Worm (Caenorhabditis elegans) whole organism, L4 larva: ENCODE data around the gene dnj-5.

Experiments used
- F10B5.3 ChIP-seq: sonication (generic microtip); optimal IDR thresholded peaks from 2 replicates; lab custom pipeline; 2016; ENCODE audit warnings: mild to moderate bottlenecking, missing genetic modification characterization, missing compliant biosample characterization
- F49E8.2 ChIP-seq: sonication (generic microtip); optimal IDR thresholded peaks from 2 replicates; lab custom pipeline; 2016; ENCODE audit warnings: missing compliant biosample characterization, mild to moderate bottlenecking, missing genetic modification characterization, borderline replicate concordance
- ZK337.2 ChIP-seq: fragments of 200-800 bp; sonication (Bioruptor generic); IDR thresholded peaks from 2 replicates; pipeline ENCODE4 v1.3.6; 2022; ENCODE audit warnings: missing genetic modification reagents, missing genetic modification characterization, missing compliant biosample characterization
- aha-1 ChIP-seq: fragments of 150-350 bp; peaks from one replicate; lab custom pipeline; 2014; ENCODE audit warnings: missing biosample characterization, missing genetic modification characterization
- ceh-20 ChIP-seq: fragments of 200-800 bp; sonication (Bioruptor generic); IDR thresholded peaks from 2 replicates; pipeline ENCODE4 v1.3.6; 2022; ENCODE audit warnings: missing genetic modification reagents, missing genetic modification characterization, missing compliant biosample characterization
- ces-1 ChIP-seq: fragments of 150-350 bp; sonication (generic microtip); optimal IDR thresholded peaks from 4 replicates; lab custom pipeline; 2014; ENCODE audit warnings: missing biosample characterization, missing genetic modification reagents, missing genetic modification characterization
- cey-2 ChIP-seq: sonication (generic microtip); optimal IDR thresholded peaks from 3 replicates; lab custom pipeline; 2017; ENCODE audit warnings: missing genetic modification characterization, mild to moderate bottlenecking, missing compliant biosample characterization, antibody characterized with exemption, borderline replicate concordance; ENCODE audit not compliant: insufficient read depth
- ctbp-1 ChIP-seq: fragments of 200-800 bp; sonication (Bioruptor generic); IDR thresholded peaks from 2 replicates; pipeline ENCODE4 v1.3.6; 2022; ENCODE audit warnings: missing genetic modification reagents, missing genetic modification characterization, missing compliant biosample characterization
- daf-16 ChIP-seq, 3 experiments: sonication (generic microtip); optimal IDR thresholded peaks; 2 replicates each; lab custom pipeline; 2016 to 2017; ENCODE audit warnings: missing genetic modification characterization in 3 of 3, missing genetic modification reagents in 3 of 3, mild to moderate bottlenecking in 2 of 3, missing compliant biosample characterization in 2 of 3, missing biosample characterization in 1 of 3, moderate library complexity in 1 of 3
- dmd-6 ChIP-seq: fragments of 200-800 bp; sonication (Bioruptor generic); IDR thresholded peaks from 2 replicates; pipeline ENCODE4 v1.3.6; 2022; ENCODE audit warnings: missing genetic modification reagents, missing genetic modification characterization, missing compliant biosample characterization
- dve-1 ChIP-seq: sonication (generic microtip); optimal IDR thresholded peaks from 2 replicates; lab custom pipeline; 2017; ENCODE audit warnings: antibody characterized with exemption, mild to moderate bottlenecking, missing genetic modification characterization, missing compliant biosample characterization; ENCODE audit not compliant: insufficient read depth
- fkh-10 ChIP-seq: fragments of 150-350 bp; optimal IDR thresholded peaks from 2 replicates; lab custom pipeline; 2014; ENCODE audit warnings: missing biosample characterization, missing genetic modification reagents, missing genetic modification characterization
- gei-8 ChIP-seq: fragments of 200-800 bp; sonication (Bioruptor generic); optimal IDR thresholded peaks from 2 replicates; lab custom pipeline; 2018; ENCODE audit warnings: mild to moderate bottlenecking, missing genetic modification characterization, missing compliant biosample characterization
- hif-1 ChIP-seq, 2 experiments: sonication (generic microtip); optimal IDR thresholded peaks; 2 replicates each; lab custom pipeline; 2016 to 2017; ENCODE audit warnings: missing compliant biosample characterization in 2 of 2, missing genetic modification characterization in 2 of 2, missing genetic modification reagents in 2 of 2, missing genotype in 2 of 2, mild to moderate bottlenecking in 1 of 2
- hlh-11 ChIP-seq: fragments of 200-800 bp; sonication (Bioruptor generic); optimal IDR thresholded peaks from 2 replicates; lab custom pipeline; 2018; ENCODE audit warnings: mild to moderate bottlenecking, missing genetic modification characterization, missing compliant biosample characterization
- hlh-30 ChIP-seq: sonication (generic microtip); optimal IDR thresholded peaks from 2 replicates; lab custom pipeline; 2017; ENCODE audit warnings: antibody characterized with exemption, mild to moderate bottlenecking, missing genetic modification characterization, missing compliant biosample characterization; ENCODE audit not compliant: insufficient read depth
- hmg-1.1 ChIP-seq: fragments of 200-800 bp; sonication (Bioruptor generic); IDR thresholded peaks from 2 replicates; pipeline ENCODE4 v1.3.6; 2022; ENCODE audit warnings: missing genetic modification reagents, missing genetic modification characterization, missing compliant biosample characterization
- lin-15B ChIP-seq: fragments of 150-350 bp; sonication (generic microtip); optimal IDR thresholded peaks from 3 replicates; lab custom pipeline; 2014; ENCODE audit warnings: missing biosample characterization, missing genetic modification characterization
- lsy-2 ChIP-seq, 2 experiments: fragments of 150-350 bp in 1 of 2; sonication (generic microtip) in 1 of 2; optimal IDR thresholded peaks; 2 replicates each; lab custom pipeline; 2014 to 2017; ENCODE audit warnings: missing biosample characterization in 2 of 2, missing genetic modification characterization in 2 of 2
- madf-5 ChIP-seq, 2 experiments: fragments of 200-800 bp; sonication (Bioruptor generic); IDR thresholded peaks; 2 replicates each; pipeline ENCODE4 v1.3.6; 2022; ENCODE audit warnings: missing compliant biosample characterization in 2 of 2, missing genetic modification characterization in 2 of 2
- mdl-1 ChIP-seq, 2 experiments: fragments of 150-350 bp in 1 of 2; sonication (generic microtip) in 1 of 2; optimal IDR thresholded peaks; 2 replicates each; lab custom pipeline; 2014 to 2017; ENCODE audit warnings: missing biosample characterization in 2 of 2, missing genetic modification characterization in 2 of 2
- mep-1 ChIP-seq: fragments of 150-350 bp; sonication (generic microtip); optimal IDR thresholded peaks from 3 replicates; lab custom pipeline; 2014; ENCODE audit warnings: missing biosample characterization, missing genetic modification characterization
- mes-2 ChIP-seq: sonication (generic microtip); optimal IDR thresholded peaks from 2 replicates; lab custom pipeline; 2016; ENCODE audit warnings: missing genotype, mild to moderate bottlenecking, missing genetic modification characterization, missing compliant biosample characterization; ENCODE audit not compliant: poor library complexity, severe bottlenecking
- mxl-3 ChIP-seq: fragments of 200-800 bp; sonication (Bioruptor generic); optimal IDR thresholded peaks from 2 replicates; lab custom pipeline; 2018; ENCODE audit warnings: mild to moderate bottlenecking, missing genetic modification characterization, missing compliant biosample characterization
- nhr-11 ChIP-seq: fragments of 150-350 bp; optimal IDR thresholded peaks from 2 replicates; lab custom pipeline; 2014; ENCODE audit warnings: missing biosample characterization, missing genetic modification characterization
- nhr-28 ChIP-seq: fragments of 150-350 bp; optimal IDR thresholded peaks from 2 replicates; lab custom pipeline; 2014; ENCODE audit warnings: missing biosample characterization, missing genetic modification characterization
- nhr-42 ChIP-seq: fragments of 200-800 bp; sonication (Bioruptor generic); IDR thresholded peaks from 2 replicates; pipeline ENCODE4 v1.3.6; 2022; ENCODE audit warnings: missing genetic modification characterization, missing compliant biosample characterization
- nhr-48 ChIP-seq: sonication (generic microtip); optimal IDR thresholded peaks from 2 replicates; lab custom pipeline; 2016; ENCODE audit warnings: mild to moderate bottlenecking, missing genetic modification characterization, missing compliant biosample characterization
- nhr-6 ChIP-seq: fragments of 150-350 bp; optimal IDR thresholded peaks from 2 replicates; lab custom pipeline; 2014; ENCODE audit warnings: missing biosample characterization, missing genetic modification characterization
- nhr-77 ChIP-seq: fragments of 150-350 bp; optimal IDR thresholded peaks from 2 replicates; lab custom pipeline; 2014; ENCODE audit warnings: missing biosample characterization, missing genetic modification characterization
- pha-4 ChIP-seq, 2 experiments: fragments of 150-350 bp in 1 of 2; fragments of 200-800 bp in 1 of 2; sonication (Bioruptor generic) in 1 of 2; IDR thresholded peaks in 1 of 2; optimal IDR thresholded peaks in 1 of 2; 2 replicates each; pipeline versions ENCODE4 v1.3.6 to Lab custom; 2014 to 2022; ENCODE audit warnings: missing genetic modification characterization in 2 of 2, missing genetic modification reagents in 2 of 2, missing biosample characterization in 1 of 2, missing compliant biosample characterization in 1 of 2
- php-3 ChIP-seq: fragments of 200-800 bp; sonication (Bioruptor generic); IDR thresholded peaks from 2 replicates; pipeline ENCODE4 v1.3.6; 2022; ENCODE audit warnings: missing genetic modification reagents, missing genetic modification characterization, missing compliant biosample characterization
- pqm-1 ChIP-seq: sonication (generic microtip); optimal IDR thresholded peaks from 2 replicates; lab custom pipeline; 2017; ENCODE audit warnings: missing biosample characterization, missing genetic modification characterization
- rbr-2 ChIP-seq: sonication (generic microtip); optimal IDR thresholded peaks from 2 replicates; lab custom pipeline; 2016; ENCODE audit warnings: missing genotype, missing genetic modification characterization, missing compliant biosample characterization
- set-16 ChIP-seq: fragments of 200-800 bp; sonication (Bioruptor generic); IDR thresholded peaks from 2 replicates; pipeline ENCODE4 v1.3.6; 2022; ENCODE audit warnings: missing genetic modification reagents, missing genetic modification characterization, missing compliant biosample characterization
- skn-1 ChIP-seq: fragments of 150-350 bp; optimal IDR thresholded peaks from 2 replicates; lab custom pipeline; 2014; ENCODE audit warnings: missing biosample characterization, missing genetic modification characterization
- tra-1 ChIP-seq: fragments of 200-800 bp; sonication (Bioruptor generic); IDR thresholded peaks from 2 replicates; pipeline ENCODE4 v1.3.6; 2022; ENCODE audit warnings: missing genetic modification reagents, missing genetic modification characterization, missing compliant biosample characterization
- unc-39 ChIP-seq: sonication (generic microtip); optimal IDR thresholded peaks from 2 replicates; lab custom pipeline; 2017; ENCODE audit warnings: missing biosample characterization, missing genetic modification characterization
- unc-62 ChIP-seq, 3 experiments: fragments of 150-350 bp in 1 of 3; sonication (generic microtip); optimal IDR thresholded peaks in 2 of 3; peaks in 1 of 3; 1 replicate in 1 of 3; 2 replicates in 2 of 3; lab custom pipeline; 2014 to 2017; ENCODE audit warnings: missing biosample characterization in 3 of 3, missing genetic modification characterization in 3 of 3, missing genetic modification reagents in 3 of 3, missing genotype in 1 of 3
- vab-7 ChIP-seq: fragments of 200-800 bp; sonication (Bioruptor generic); IDR thresholded peaks from 2 replicates; pipeline ENCODE4 v1.3.6; 2022; ENCODE audit warnings: missing genetic modification reagents, missing genetic modification characterization, missing compliant biosample characterization
- zip-11 ChIP-seq: fragments of 200-800 bp; sonication (Bioruptor generic); IDR thresholded peaks from 2 replicates; pipeline ENCODE4 v1.3.6; 2022; ENCODE audit warnings: missing genetic modification characterization, missing compliant biosample characterization
- zip-2 ChIP-seq: fragments of 150-350 bp; optimal IDR thresholded peaks from 2 replicates; lab custom pipeline; 2014; ENCODE audit warnings: missing biosample characterization, missing genetic modification characterization

Gene dnj-5

DNA sequence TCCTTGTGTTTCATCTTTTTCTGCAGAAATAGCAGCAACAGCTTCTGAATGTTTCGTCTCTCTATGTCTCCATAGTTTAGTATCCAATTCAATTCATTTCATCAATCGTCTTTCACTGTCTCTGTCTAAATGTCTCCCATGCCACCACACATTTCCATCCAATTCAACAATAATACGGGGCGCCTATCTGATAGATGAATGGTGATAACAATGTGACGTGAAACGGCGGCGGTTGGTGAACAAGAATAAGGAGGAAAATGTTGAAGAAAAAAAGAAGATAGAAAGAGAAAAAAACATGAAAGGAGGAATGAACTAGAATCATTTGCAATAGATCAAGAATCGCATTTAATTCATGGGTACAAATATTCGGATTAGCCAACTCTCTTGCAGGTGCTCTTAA, 35.8 kb downstream of the dnj-5 start:
- TF ChIP-seq zip-2 (tag; lab: Kevin White, UChicago) (no peak), F49E8.2 (no peak), hlh-30 (tag; lab: Kevin White, UChicago) (peak; percentile 68), unc-39 (no peak), mxl-3 (GFP tag; lab: Kevin White, UChicago) (peak; percentile 87), mdl-1 (tag; optimal IDR thresholded peaks at IDR 0.05; lab: Kevin White, UChicago) (peak; percentile 1 to 87), aha-1 (tag; lab: Kevin White, UChicago) (peak; percentile 97), hmg-1.1 (GFP tag; lab: Robert Waterston, UW) (0 out of 2 replicates have a peak, but pooled peaks have one; percentile 20), daf-16 (GFP tag; optimal IDR thresholded peaks at IDR 0.05; lab: Kevin White, UChicago) (peak in 1 of 2 experiments; percentile 44), daf-16 (tag; optimal IDR thresholded peaks at IDR 0.05; lab: Kevin White, UChicago) (peak; percentile 30), nhr-11 (peak; percentile 64), rbr-2 (no peak), pha-4 (GFP tag; IDR thresholded peaks at IDR 0.05; lab: Robert Waterston, UW) (no peak), pha-4 (tag; optimal IDR thresholded peaks at IDR 0.05; lab: Kevin White, UChicago) (no peak), ctbp-1 (GFP tag; lab: Robert Waterston, UW) (no peak), zip-11 (GFP tag; lab: Robert Waterston, UW) (no peak), tra-1 (GFP tag; lab: Robert Waterston, UW) (peak; percentile 94), skn-1 (tag; lab: Kevin White, UChicago) (no peak), gei-8 (GFP tag; lab: Kevin White, UChicago) (peak; percentile 13), dve-1 (peak; percentile 71), nhr-48 (tag; lab: Kevin White, UChicago) (peak; percentile 78), dmd-6 (GFP tag; lab: Robert Waterston, UW) (peak; percentile 80), set-16 (GFP tag; lab: Robert Waterston, UW) (no peak), cey-2 (tag; lab: Kevin White, UChicago) (peak; percentile 87), nhr-6 (no peak), ceh-20 (GFP tag; lab: Robert Waterston, UW) (peak; percentile 60; the same call in 1 of the 2 replicates), hif-1 (tag; optimal IDR thresholded peaks at IDR 0.05; lab: Kevin White, UChicago) (peak in 1 of 2 experiments; percentile 12), nhr-42 (GFP tag; lab: Robert Waterston, UW) (no peak), ZK337.2 (GFP tag; lab: Robert Waterston, UW) (no peak), mes-2 (tag; lab: Kevin White, UChicago) (peak; percentile 46), lsy-2 (tag; optimal IDR thresholded peaks at IDR 0.05; lab: Kevin White, UChicago) (peak; percentile 58 to 64), php-3 (GFP tag; lab: Robert Waterston, UW) (no peak), pqm-1 (peak; percentile 80), lin-15B (tag; lab: Kevin White, UChicago) (no peak), nhr-28 (tag; lab: Kevin White, UChicago) (peak; percentile 92), vab-7 (GFP tag; lab: Robert Waterston, UW) (no peak), unc-62 (GFP tag; optimal IDR thresholded peaks at IDR 0.05 in 1 of 2; lab: Kevin White, UChicago) (peak in 1 of 2 experiments; percentile 99), unc-62 (tag; optimal IDR thresholded peaks at IDR 0.05; lab: Kevin White, UChicago) (no peak), hlh-11 (tag; lab: Kevin White, UChicago) (peak; percentile 89), mep-1 (tag; lab: Kevin White, UChicago) (peak; percentile 61)

ce11 chrII:6821832-6822231, 36.3 kb downstream of the dnj-5 start:
- TF ChIP-seq ces-1 (GFP tag; lab: Kevin White, UChicago): peak; percentile 65
- TF ChIP-seq lsy-2 (tag; optimal IDR thresholded peaks at IDR 0.05; lab: Kevin White, UChicago): peak in 1 of 2 experiments; percentile 40
- TF ChIP-seq php-3 (GFP tag; lab: Robert Waterston, UW): 0 out of 2 replicates have a peak, but pooled peaks have one; percentile 21
- peak; percentile 35 for TF ChIP-seq fkh-10 (GFP tag; lab: Kevin White, UChicago)
- no peak for TF ChIP-seq mes-2 (tag; lab: Kevin White, UChicago)
- peak; percentile 79 for TF ChIP-seq nhr-28 (tag; lab: Kevin White, UChicago)
- no peak for TF ChIP-seq daf-16 (GFP tag; optimal IDR thresholded peaks at IDR 0.05; lab: Kevin White, UChicago)
- TF ChIP-seq daf-16 (tag; optimal IDR thresholded peaks at IDR 0.05; lab: Kevin White, UChicago): peak; percentile 61
- no peak for TF ChIP-seq madf-5 (GFP tag; IDR thresholded peaks at IDR 0.05; lab: Robert Waterston, UW)
- TF ChIP-seq F10B5.3 (tag; lab: Kevin White, UChicago): no peak
- peak; percentile 86 for TF ChIP-seq tra-1 (GFP tag; lab: Robert Waterston, UW)
- TF ChIP-seq unc-62 (GFP tag; optimal IDR thresholded peaks at IDR 0.05 in 1 of 2; lab: Kevin White, UChicago): peak in 1 of 2 experiments; percentile 28
- no peak for TF ChIP-seq unc-62 (tag; optimal IDR thresholded peaks at IDR 0.05; lab: Kevin White, UChicago)
- TF ChIP-seq nhr-77 (tag; lab: Kevin White, UChicago): peak; percentile 74
- peak; percentile 15 for TF ChIP-seq hlh-11 (tag; lab: Kevin White, UChicago)
- TF ChIP-seq dve-1: peak; percentile 32
- peak; percentile 82 for TF ChIP-seq pqm-1
- TF ChIP-seq dmd-6 (GFP tag; lab: Robert Waterston, UW): peak; percentile 66
- no peak for TF ChIP-seq set-16 (GFP tag; lab: Robert Waterston, UW)
- TF ChIP-seq, all 104 proteins: peak for 13
